Worm (Caenorhabditis elegans) whole organism, L4 larva: ENCODE data around the gene srw-90.

Experiments used
- jun-1 ChIP-seq: fragments of 150-350 bp; optimal IDR thresholded peaks from 2 replicates; lab custom pipeline; 2014; ENCODE audit warnings: missing biosample characterization, missing genetic modification reagents, missing genetic modification characterization
- lir-3 ChIP-seq: sonication (generic microtip); optimal IDR thresholded peaks from 2 replicates; lab custom pipeline; 2016; ENCODE audit warnings: mild to moderate bottlenecking, missing genetic modification characterization, missing compliant biosample characterization
- mxl-2 ChIP-seq: fragments of 200-800 bp; sonication (Bioruptor generic); conservative IDR thresholded peaks from 2 replicates; pipeline ENCODE4 v1.3.6; 2022; ENCODE audit warnings: missing genetic modification reagents, missing genetic modification characterization, missing compliant biosample characterization
- nhr-11 ChIP-seq: fragments of 150-350 bp; optimal IDR thresholded peaks from 2 replicates; lab custom pipeline; 2014; ENCODE audit warnings: missing biosample characterization, missing genetic modification characterization
- nhr-237 ChIP-seq: sonication (generic microtip); optimal IDR thresholded peaks from 2 replicates; lab custom pipeline; 2017; ENCODE audit warnings: missing biosample characterization, missing genetic modification characterization
- nhr-28 ChIP-seq: fragments of 150-350 bp; optimal IDR thresholded peaks from 2 replicates; lab custom pipeline; 2014; ENCODE audit warnings: missing biosample characterization, missing genetic modification characterization
- nhr-76 ChIP-seq: fragments of 150-350 bp; optimal IDR thresholded peaks from 2 replicates; lab custom pipeline; 2014; ENCODE audit warnings: missing biosample characterization, missing genetic modification characterization
- nhr-77 ChIP-seq: fragments of 150-350 bp; optimal IDR thresholded peaks from 2 replicates; lab custom pipeline; 2014; ENCODE audit warnings: missing biosample characterization, missing genetic modification characterization
- snpc-1.2 ChIP-seq: fragments of 200-800 bp; sonication (Bioruptor generic); IDR thresholded peaks from 2 replicates; pipeline ENCODE4 v1.3.6; 2022; ENCODE audit warnings: missing genetic modification reagents, missing genetic modification characterization, missing compliant biosample characterization
- unc-130 ChIP-seq: sonication (generic microtip); optimal IDR thresholded peaks from 2 replicates; lab custom pipeline; 2016; ENCODE audit warnings: missing genetic modification reagents, missing genetic modification characterization, missing compliant biosample characterization
- ztf-11 ChIP-seq: fragments of 150-350 bp; optimal IDR thresholded peaks from 2 replicates; lab custom pipeline; 2014; ENCODE audit warnings: missing biosample characterization, missing genetic modification characterization

DNA sequence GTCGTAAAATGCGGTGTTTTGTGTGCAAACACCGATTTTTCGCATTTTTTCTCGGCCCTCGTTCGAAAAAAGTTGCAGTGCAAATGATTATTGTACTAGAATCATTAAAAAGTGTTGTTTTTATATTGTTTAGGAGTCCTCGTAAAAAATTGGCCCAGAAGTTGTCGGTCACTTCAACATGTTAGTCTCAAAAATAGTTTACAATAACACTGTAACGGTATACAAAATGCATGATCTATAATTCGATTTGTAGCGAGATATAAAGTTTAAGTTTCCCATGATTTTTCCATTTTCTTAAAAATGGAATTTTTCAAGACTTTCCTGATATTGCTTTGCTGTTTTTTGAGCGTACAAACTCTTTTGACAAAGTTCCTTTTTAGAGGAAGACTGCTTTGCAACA lies 34.9 kb upstream of the srw-90 start, which contains the start of gene K04F1.8:
- TF ChIP-seq lir-3 (tag; lab: Kevin White, UChicago) = no peak
- TF ChIP-seq mxl-2 (GFP tag; lab: Robert Waterston, UW) = no peak
- TF ChIP-seq nhr-76 (tag; lab: Kevin White, UChicago) = no peak
- no peak for TF ChIP-seq nhr-77
- no peak for TF ChIP-seq ztf-11
- TF ChIP-seq nhr-237 = no peak
- no peak for TF ChIP-seq jun-1 (tag; lab: Kevin White, UChicago)
- TF ChIP-seq snpc-1.2 = no peak
- no peak for TF ChIP-seq nhr-11 (tag; lab: Kevin White, UChicago)
- TF ChIP-seq nhr-28 (tag; lab: Kevin White, UChicago) = no peak
- TF ChIP-seq unc-130 = no peak
